Fruit fly (Drosophila melanogaster) Kc167 (cell line): ENCODE measurements around the gene CG15278.
"Not testable (repeated sequence)": the region's sequence is repeated elsewhere in the genome, so short reads cannot be mapped to it uniquely, and the experiment has no call there.

Source experiments
- Myc ChIP-seq: fragments of >200 bp; optimal IDR thresholded peaks from 2 replicates; lab custom pipeline; 2017; ENCODE audit warnings: missing external identifiers
- Sin3A ChIP-seq: fragments of >200 bp; optimal IDR thresholded peaks from 2 replicates; lab custom pipeline; 2018; ENCODE audit warnings: missing external identifiers
- h ChIP-seq: fragments of >200 bp; optimal IDR thresholded peaks from 3 replicates; lab custom pipeline; 2018; ENCODE audit warnings: missing external identifiers
- insv ChIP-seq: fragments of >200 bp; optimal IDR thresholded peaks from 3 replicates; lab custom pipeline; 2018; ENCODE audit warnings: missing external identifiers
- psq ChIP-seq: fragments of >200 bp; optimal IDR thresholded peaks from 2 replicates; lab custom pipeline; 2017; ENCODE audit warnings: missing external identifiers
- ttk ChIP-seq: sonication (Bioruptor generic); optimal IDR thresholded peaks from 2 replicates; lab custom pipeline; 2017; ENCODE audit warnings: missing external identifiers

The CG15278 gene

DNA sequence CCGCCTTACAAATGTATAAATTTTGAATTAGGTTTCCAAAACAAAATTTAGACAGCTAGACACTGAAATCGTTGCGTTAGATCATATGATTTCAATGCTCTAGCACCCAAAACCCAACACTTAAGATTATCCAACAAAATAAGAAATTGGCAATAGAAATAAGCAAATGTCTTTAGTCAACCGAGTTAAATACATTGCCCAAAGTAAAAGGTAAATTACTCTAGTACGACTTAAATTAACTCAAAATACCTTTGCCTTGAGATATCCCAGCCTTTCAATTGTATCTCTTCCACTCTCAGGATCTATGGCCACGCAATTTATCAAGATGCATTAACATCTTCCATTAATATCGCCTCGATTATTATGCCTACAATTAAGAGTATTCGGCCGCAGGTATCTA lies at the start of gene CG15278:
Gene CG15278 (minus strand): TSS at position 101 of the 400 bp plus-strand sequence.
- TF ChIP-seq Myc (lab: Kevin White, UChicago) (no peak), h (lab: Kevin White, UChicago) (no peak)

DNA sequence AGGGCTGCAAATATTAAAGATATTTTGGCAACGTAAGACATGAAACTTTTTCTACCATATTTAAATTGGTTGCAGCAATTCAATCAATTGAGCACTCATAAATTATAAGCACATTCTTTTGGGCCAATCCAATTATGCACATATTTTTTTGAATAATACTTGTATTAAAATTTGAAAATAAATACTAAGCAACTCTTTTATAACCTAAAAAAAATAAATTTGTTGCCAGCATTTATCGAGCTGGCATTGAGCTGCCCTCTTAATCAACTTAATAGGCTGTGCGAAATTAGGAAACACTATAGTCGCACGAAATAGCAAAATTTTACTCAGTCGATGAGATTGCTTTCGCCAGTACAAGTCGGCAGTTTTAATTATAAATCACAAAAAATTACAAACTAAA lies 48.2 kb upstream of the CG15278 start, which contains the start of gene CG3491:
Gene CG3491 (plus strand): TSS at position 301 of the 400 bp plus-strand sequence.
- no peak for TF ChIP-seq ttk

DNA sequence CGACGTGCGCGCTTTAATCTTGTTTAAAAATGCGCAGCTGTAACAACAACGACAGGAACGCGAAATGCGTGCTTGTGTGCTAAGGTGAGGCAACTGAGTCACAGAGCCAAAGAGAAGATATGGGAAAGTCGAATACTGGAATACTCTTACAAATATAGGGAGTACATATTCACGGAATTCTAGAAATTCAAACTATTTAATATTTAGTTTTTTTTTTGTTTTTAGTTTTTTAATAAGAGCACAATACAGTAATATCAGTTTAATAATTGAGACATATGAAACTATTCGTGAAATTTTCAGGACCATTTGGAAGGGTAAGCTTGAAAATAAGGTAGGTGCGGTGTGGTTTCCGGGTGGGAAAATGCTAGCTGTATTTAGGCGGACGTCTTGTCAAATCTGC lies 11.4 kb upstream of the CG15278 start:
- TF ChIP-seq h (lab: Kevin White, UChicago), result no peak
- no peak for TF ChIP-seq Sin3A (lab: Kevin White, UChicago)
- no peak for TF ChIP-seq insv (lab: Kevin White, UChicago)
- TF ChIP-seq ttk, result no peak
- no peak for TF ChIP-seq psq
- no peak for TF ChIP-seq Myc (lab: Kevin White, UChicago)

DNA sequence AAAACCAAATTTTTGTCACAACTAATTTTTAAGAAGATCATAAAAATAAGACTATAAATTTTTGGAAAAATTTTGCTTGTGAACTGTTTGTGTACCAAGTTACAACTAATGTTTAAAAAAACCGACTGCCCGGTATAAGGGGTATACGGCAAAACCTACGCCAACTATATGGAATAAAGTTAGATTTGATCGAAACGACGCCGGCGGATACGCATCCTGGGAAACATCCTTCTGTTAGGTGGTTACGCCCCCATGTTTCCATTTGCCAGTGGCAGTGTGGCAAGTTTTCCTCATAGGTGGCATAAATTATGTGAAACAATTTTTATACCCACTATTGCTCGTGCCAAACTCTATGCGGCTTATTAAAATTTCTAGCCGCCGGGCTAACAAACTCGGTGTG lies 7.5 kb upstream of the CG15278 start, which contains the start of gene ProtB:
Gene ProtB (minus strand): TSS at position 101 of the 400 bp plus-strand sequence.
- TF ChIP-seq insv, h, Sin3A (lab: Kevin White, UChicago): not testable (repeated sequence)

DNA sequence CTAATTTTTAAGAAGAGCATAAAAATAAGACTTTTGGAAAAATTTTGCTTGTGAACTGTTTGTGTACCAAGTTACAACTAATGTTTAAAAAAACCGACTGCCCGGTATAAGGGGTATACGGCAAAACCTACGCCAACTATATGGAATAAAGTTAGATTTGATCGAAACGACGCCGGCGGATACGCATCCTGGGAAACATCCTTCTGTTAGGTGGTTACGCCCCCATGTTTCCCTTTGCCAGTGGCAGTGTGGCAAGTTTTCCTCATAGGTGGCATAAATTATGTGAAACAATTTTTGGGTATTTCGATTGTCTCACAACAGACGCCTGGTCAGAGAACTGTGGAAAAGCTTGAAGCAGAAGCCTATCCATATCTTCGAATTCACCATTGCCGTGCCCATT lies 5.4 kb upstream of the CG15278 start, which contains the start of gene ProtA:
Gene ProtA (minus strand): TSS at position 101 of the 400 bp plus-strand sequence.
- TF ChIP-seq insv (lab: Kevin White, UChicago); ttk; psq: not testable (repeated sequence)

DNA sequence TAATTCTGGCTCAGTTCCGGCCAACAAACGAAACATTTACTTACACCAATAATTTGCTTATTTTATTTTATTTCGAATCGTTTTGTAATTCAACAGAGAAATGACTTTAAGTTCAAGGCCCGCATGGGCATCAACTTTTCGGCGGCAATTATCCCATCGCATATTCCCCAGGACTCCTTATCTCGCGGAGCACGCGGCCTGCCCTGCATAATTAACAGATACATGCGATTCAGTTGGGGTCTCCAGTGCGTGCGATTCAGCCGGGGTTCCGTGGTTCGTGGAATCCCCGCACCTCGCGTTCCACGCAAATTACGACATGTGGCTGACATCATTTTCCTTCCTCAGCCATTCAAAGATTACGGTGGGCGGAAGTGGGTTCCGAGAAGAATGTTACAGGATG lies 4.2 kb downstream of the CG15278 start, which contains the start of gene CG4480:
Gene CG4480 (minus strand): TSS at position 101 of the 400 bp plus-strand sequence.
- TF ChIP-seq ttk (no peak), Sin3A (lab: Kevin White, UChicago) (no peak), h (lab: Kevin White, UChicago) (no peak), psq (no peak), insv (lab: Kevin White, UChicago) (no peak), Myc (lab: Kevin White, UChicago) (no peak)

DNA sequence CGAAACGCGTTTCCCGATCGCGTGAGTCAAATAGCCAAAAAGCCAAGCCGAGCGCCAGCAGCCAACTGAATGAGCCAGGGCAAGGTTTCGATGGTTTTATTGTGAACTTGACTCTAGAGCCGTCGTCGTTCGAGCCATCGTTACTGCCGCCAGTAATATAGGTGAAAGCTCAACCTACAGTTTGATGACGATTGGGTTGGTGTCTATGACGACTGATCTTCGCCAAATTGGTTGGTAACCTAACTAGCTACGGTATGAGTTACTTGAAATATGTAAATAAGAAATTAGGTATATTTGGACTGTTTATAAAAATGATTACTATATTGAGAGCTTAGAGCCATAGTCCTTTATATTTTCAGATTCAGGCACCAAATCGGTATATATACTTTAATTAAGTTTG lies 24.5 kb downstream of the CG15278 start, which contains the start of gene CG15279:
Gene CG15279 (minus strand): TSS at position 72 of the 400 bp plus-strand sequence.
- TF ChIP-seq Myc (lab: Kevin White, UChicago) (no peak), h (lab: Kevin White, UChicago) (no peak), psq (no peak), Sin3A (lab: Kevin White, UChicago) (no peak), insv (lab: Kevin White, UChicago) (no peak), ttk (no peak)

DNA sequence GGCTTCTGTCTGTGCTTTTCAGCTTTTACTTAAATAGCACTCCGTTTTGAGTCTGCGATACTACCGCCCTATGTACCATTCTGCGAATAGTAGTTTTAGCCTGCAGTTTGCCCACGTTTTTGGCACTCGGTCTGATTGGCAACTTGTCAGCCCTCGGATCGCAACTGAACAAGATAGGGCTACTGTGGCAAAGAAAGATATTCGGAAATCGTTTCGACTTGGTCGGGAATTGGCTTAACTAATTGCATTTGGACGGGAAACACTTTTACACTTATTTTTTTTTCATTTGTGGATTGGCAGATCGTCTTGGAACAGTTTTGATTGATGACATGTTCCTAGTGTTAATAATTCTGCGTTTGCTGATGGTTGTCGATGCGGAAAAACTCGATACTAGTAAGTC lies 34.1 kb downstream of the CG15278 start, which contains the start of gene CG42682:
Gene CG42682 (plus strand): TSS at position 301 of the 400 bp plus-strand sequence.
- no peak for TF ChIP-seq insv (lab: Kevin White, UChicago)
- no peak for TF ChIP-seq h (lab: Kevin White, UChicago)
- TF ChIP-seq ttk, result no peak
- TF ChIP-seq Sin3A (lab: Kevin White, UChicago), result no peak
- TF ChIP-seq Myc (lab: Kevin White, UChicago), result no peak
- TF ChIP-seq psq, result no peak
